Fruit fly (Drosophila melanogaster) whole organism, prepupa: ENCODE measurements around the gene shakB.

Source experiments
- CG11762 ChIP-seq: fragments of 200-800 bp; sonication (Bioruptor generic); optimal IDR thresholded peaks from 3 replicates; lab custom pipeline; 2016; ENCODE audit warnings: missing biosample characterization, missing genetic modification characterization; ENCODE audit not compliant: insufficient read depth
- CG11902 ChIP-seq: fragments of 200-800 bp; sonication (Bioruptor generic); optimal IDR thresholded peaks from 3 replicates; lab custom pipeline; 2016; ENCODE audit warnings: missing biosample characterization, missing genetic modification characterization
- CG31627 ChIP-seq: fragments of 200-800 bp; sonication (Bioruptor generic); optimal IDR thresholded peaks from 3 replicates; lab custom pipeline; 2016; ENCODE audit warnings: missing biosample characterization, missing genetic modification characterization
- CG6276 ChIP-seq: fragments of 200-800 bp; sonication (Bioruptor generic); optimal IDR thresholded peaks from 2 replicates; lab custom pipeline; 2017; ENCODE audit warnings: missing biosample characterization, mild to moderate bottlenecking, missing genetic modification characterization
- Hr38 ChIP-seq: sonication (Bioruptor generic); optimal IDR thresholded peaks from 2 replicates; lab custom pipeline; 2016; ENCODE audit warnings: missing biosample characterization, missing genetic modification characterization
- Hr4 ChIP-seq: fragments of 200-800 bp; sonication (Bioruptor generic); optimal IDR thresholded peaks from 3 replicates; lab custom pipeline; 2016; ENCODE audit warnings: missing biosample characterization, missing genetic modification characterization
- Smox ChIP-seq: fragments of 200-800 bp; sonication (Bioruptor generic); optimal IDR thresholded peaks from 3 replicates; lab custom pipeline; 2016; ENCODE audit warnings: missing biosample characterization, missing genetic modification characterization
- fd85E ChIP-seq: fragments of 200-800 bp; sonication (Bioruptor generic); optimal IDR thresholded peaks from 3 replicates; lab custom pipeline; 2016; ENCODE audit warnings: missing biosample characterization, missing genetic modification characterization

dm6 chrX:20933459-20933858 lies 6.6 kb upstream of the shakB start, which contains the start of gene CG11227:
- no peak for TF ChIP-seq Hr38 (GFP tag; lab: Kevin White, UChicago)
- no peak for TF ChIP-seq CG11762 (GFP tag; lab: Kevin White, UChicago)
- TF ChIP-seq fd85E, result no peak
- TF ChIP-seq CG6276, result no peak
- no peak for TF ChIP-seq Smox (GFP tag; lab: Kevin White, UChicago)
- no peak for TF ChIP-seq CG31627
- TF ChIP-seq Hr4 (GFP tag; lab: Kevin White, UChicago), result no peak
- TF ChIP-seq CG11902 (GFP tag; lab: Kevin White, UChicago), result no peak
